ENCODE assay signal across 1 fruit fly cellular context in the genomic region with DNA sequence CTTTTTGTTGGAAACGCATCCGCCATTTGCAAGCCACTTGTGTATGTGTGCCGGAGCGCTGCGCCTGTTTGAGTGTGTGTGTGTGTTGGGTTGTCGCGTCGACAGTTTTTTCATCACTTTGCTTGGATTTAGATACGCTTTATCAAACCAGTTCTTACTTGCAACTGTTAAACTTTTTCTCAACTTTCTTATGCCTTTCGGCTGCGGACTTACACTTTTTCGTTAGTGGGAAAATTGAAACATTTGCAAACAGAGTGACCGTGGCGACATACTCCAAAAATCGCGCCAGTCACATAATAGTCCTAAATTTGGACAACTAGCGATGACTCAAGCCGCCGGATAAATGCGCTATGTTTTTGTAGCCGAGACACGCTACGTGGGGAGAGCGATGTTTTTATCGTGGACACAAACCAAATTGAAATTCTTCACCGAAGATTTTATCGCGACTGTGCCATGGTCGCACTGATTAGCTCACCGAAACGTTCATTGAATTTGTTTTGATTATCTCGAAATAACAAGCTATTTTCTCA.
TF ChIP-seq lines count a peak whose summit lies in the region.

alt (minus strand) TSS at position 272 of the 530 bp plus-strand sequence.
CG7655 (plus strand) TSS at position 426 of the 530 bp plus-strand sequence.

TF ChIP-seq in whole organism, embryonic, 481 proteins besides CTCF, POLR2A, EP300 and RAD21 (continued from another document and continues in another):
- TF ChIP-seq CG2116 (GFP tag; optimal IDR thresholded peaks at IDR 0.05; lab: Kevin White, UChicago) (peak; percentile 66), CG17829 (tag; optimal IDR thresholded peaks at IDR 0.05; lab: Kevin White, UChicago) (peak; percentile 73), CG15269 (tag; optimal IDR thresholded peaks at IDR 0.05; lab: Kevin White, UChicago) (no peak), Sin3A (optimal IDR thresholded peaks at IDR 0.05; lab: Kevin White, UChicago) (peak; percentile 84), Fer1 (GFP tag; optimal IDR thresholded peaks at IDR 0.05; lab: Kevin White, UChicago) (peak; percentile 10), CG4328 (GFP tag; optimal IDR thresholded peaks at IDR 0.05; lab: Kevin White, UChicago) (no peak), CG12659 (GFP tag; optimal IDR thresholded peaks at IDR 0.05; lab: Kevin White, UChicago) (peak; percentile 88), ap (GFP tag; IDR thresholded peaks at IDR 0.05; lab: Robert Waterston, UW) (no peak), phol (tag; optimal IDR thresholded peaks at IDR 0.05; lab: Kevin White, UChicago) (peak; percentile 86), eve (GFP tag; optimal IDR thresholded peaks at IDR 0.05; lab: Kevin White, UChicago) (no peak), ftz-f1 (GFP tag; optimal IDR thresholded peaks at IDR 0.05; lab: Kevin White, UChicago) (peak; percentile 72), CG8290 (GFP tag; optimal IDR thresholded peaks at IDR 0.05; lab: Kevin White, UChicago) (peak; percentile 41), CG8290 (tag; optimal IDR thresholded peaks at IDR 0.05; lab: Kevin White, UChicago) (peak in 1 of 2 experiments; percentile 86), usp (GFP tag; optimal IDR thresholded peaks at IDR 0.05; lab: Kevin White, UChicago) (no peak), twi (tag; optimal IDR thresholded peaks at IDR 0.05; lab: Kevin White, UChicago) (peak; percentile 3), Hr39 (optimal IDR thresholded peaks at IDR 0.05; lab: Kevin White, UChicago) (no peak), bsh (GFP tag; optimal IDR thresholded peaks at IDR 0.05; lab: Kevin White, UChicago) (peak in 1 of 2 experiments; percentile 26), nau (GFP tag; optimal IDR thresholded peaks at IDR 0.05; lab: Kevin White, UChicago) (no peak), Oaz (GFP tag; IDR thresholded peaks at IDR 0.05; lab: Robert Waterston, UW) (no peak), Med (GFP tag; lab: Kevin White, UChicago) (peak; percentile 91), ewg (GFP tag; optimal IDR thresholded peaks at IDR 0.05; lab: Kevin White, UChicago) (no peak), CG11560 (tag; IDR thresholded peaks at IDR 0.05; lab: Robert Waterston, UW) (no peak), insv (GFP tag; optimal IDR thresholded peaks at IDR 0.05; lab: Kevin White, UChicago) (peak in 1 of 2 experiments; percentile 65), CG14710 (tag; optimal IDR thresholded peaks at IDR 0.05; lab: Kevin White, UChicago) (peak; percentile 76), Tbp (GFP tag; optimal IDR thresholded peaks at IDR 0.05; lab: Kevin White, UChicago) (no peak), crol (GFP tag; IDR thresholded peaks at IDR 0.05; lab: Robert Waterston, UW) (no peak), CG10543 (GFP tag; optimal IDR thresholded peaks at IDR 0.05; lab: Kevin White, UChicago) (peak; percentile 28), Ets97D (GFP tag; optimal IDR thresholded peaks at IDR 0.05; lab: Kevin White, UChicago) (peak; percentile 95), CG10565 (GFP tag; optimal IDR thresholded peaks at IDR 0.05; lab: Kevin White, UChicago) (no peak), pros (GFP tag; optimal IDR thresholded peaks at IDR 0.05; lab: Kevin White, UChicago) (peak; percentile 74), CG9817 (tag; optimal IDR thresholded peaks at IDR 0.05; lab: Kevin White, UChicago) (no peak), TFAM (GFP tag; optimal IDR thresholded peaks at IDR 0.05; lab: Kevin White, UChicago) (no peak), CG30020 (tag; optimal IDR thresholded peaks at IDR 0.05; lab: Kevin White, UChicago) (peak; percentile 2), CG13894 (tag; optimal IDR thresholded peaks at IDR 0.05; lab: Kevin White, UChicago) (peak; percentile 74), ERR (GFP tag; optimal IDR thresholded peaks at IDR 0.05; lab: Kevin White, UChicago) (no peak), CG10979 (tag; optimal IDR thresholded peaks at IDR 0.05; lab: Kevin White, UChicago) (no peak), hth (optimal IDR thresholded peaks at IDR 0.05; lab: Kevin White, UChicago) (no peak), sens (GFP tag; lab: Kevin White, UChicago) (peak; percentile 75), Gug (GFP tag; IDR thresholded peaks at IDR 0.05; lab: Robert Waterston, UW) (no peak), pum (GFP tag; optimal IDR thresholded peaks at IDR 0.05; lab: Kevin White, UChicago) (no peak), Gsc (GFP tag; IDR thresholded peaks at IDR 0.05; lab: Robert Waterston, UW) (no peak), CG7372 (GFP tag; IDR thresholded peaks at IDR 0.05; lab: Robert Waterston, UW) (no peak), CG15696 (tag; optimal IDR thresholded peaks at IDR 0.05; lab: Kevin White, UChicago) (no peak), CG2202 (tag; optimal IDR thresholded peaks at IDR 0.05; lab: Kevin White, UChicago) (peak; percentile 8), CG2120 (GFP tag; optimal IDR thresholded peaks at IDR 0.05; lab: Kevin White, UChicago) (peak; percentile 36), CG13624 (GFP tag; optimal IDR thresholded peaks at IDR 0.05; lab: Kevin White, UChicago) (peak; percentile 46), sqz (GFP tag; optimal IDR thresholded peaks at IDR 0.05; lab: Kevin White, UChicago) (no peak), Fer3 (tag; optimal IDR thresholded peaks at IDR 0.05; lab: Kevin White, UChicago) (no peak), CG8924 (tag; optimal IDR thresholded peaks at IDR 0.05; lab: Kevin White, UChicago) (peak; percentile 66), CG12299 (tag; optimal IDR thresholded peaks at IDR 0.05; lab: Kevin White, UChicago) (peak; percentile 23), ind (GFP tag; optimal IDR thresholded peaks at IDR 0.05; lab: Kevin White, UChicago) (no peak), CG16815 (GFP tag; optimal IDR thresholded peaks at IDR 0.05; lab: Kevin White, UChicago) (no peak), Trl (optimal IDR thresholded peaks at IDR 0.05; lab: Kevin White, UChicago) (no peak), Trl (GFP tag; optimal IDR thresholded peaks at IDR 0.05; lab: Kevin White, UChicago) (peak; percentile 52), Deaf1 (tag; optimal IDR thresholded peaks at IDR 0.05; lab: Kevin White, UChicago) (no peak), CG10274 (GFP tag; optimal IDR thresholded peaks at IDR 0.05; lab: Kevin White, UChicago) (no peak), Max (GFP tag; optimal IDR thresholded peaks at IDR 0.05; lab: Kevin White, UChicago) (no peak), CG1647 (GFP tag; optimal IDR thresholded peaks at IDR 0.05; lab: Kevin White, UChicago) (no peak), tin (GFP tag; optimal IDR thresholded peaks at IDR 0.05; lab: Kevin White, UChicago) (peak; percentile 22), Sox100B (GFP tag; optimal IDR thresholded peaks at IDR 0.05; lab: Kevin White, UChicago) (no peak), CG1602 (GFP tag; optimal IDR thresholded peaks at IDR 0.05; lab: Kevin White, UChicago) (no peak), Pdp1 (GFP tag; optimal IDR thresholded peaks at IDR 0.05; lab: Kevin White, UChicago) (peak in 1 of 2 experiments; percentile 83), run (tag; optimal IDR thresholded peaks at IDR 0.05; lab: Kevin White, UChicago) (no peak), CG4360 (GFP tag; IDR thresholded peaks at IDR 0.05; lab: Robert Waterston, UW) (no peak), salm (tag; optimal IDR thresholded peaks at IDR 0.05; lab: Kevin White, UChicago) (peak; percentile 12), Scr (GFP tag; IDR thresholded peaks at IDR 0.05; lab: Robert Waterston, UW; ENCODE audit: partially characterized antibody) (no peak), Adf1 (GFP tag; IDR thresholded peaks at IDR 0.05; lab: Robert Waterston, UW) (no peak), dmrt99B (tag; optimal IDR thresholded peaks at IDR 0.05; lab: Kevin White, UChicago) (no peak), Side (GFP tag; optimal IDR thresholded peaks at IDR 0.05; lab: Kevin White, UChicago) (peak; percentile 38), CG16863 (GFP tag; optimal IDR thresholded peaks at IDR 0.05; lab: Kevin White, UChicago) (no peak), pho (GFP tag; optimal IDR thresholded peaks at IDR 0.05; lab: Kevin White, UChicago) (peak; percentile 44), tgo (GFP tag; IDR thresholded peaks at IDR 0.05; lab: Robert Waterston, UW) (no peak), psq (GFP tag; optimal IDR thresholded peaks at IDR 0.05; lab: Kevin White, UChicago) (peak; percentile 41), Lhr (GFP tag; optimal IDR thresholded peaks at IDR 0.05; lab: Kevin White, UChicago) (peak; percentile 97), CG10209 (GFP tag; optimal IDR thresholded peaks at IDR 0.05; lab: Kevin White, UChicago) (no peak), Antp (GFP tag; optimal IDR thresholded peaks at IDR 0.05; lab: Kevin White, UChicago) (no peak), fd64A (GFP tag; optimal IDR thresholded peaks at IDR 0.05; lab: Kevin White, UChicago) (no peak), grn (GFP tag; optimal IDR thresholded peaks at IDR 0.05; lab: Kevin White, UChicago) (peak; percentile 97), crc (GFP tag; optimal IDR thresholded peaks at IDR 0.05; lab: Kevin White, UChicago) (no peak), klu (GFP tag; IDR thresholded peaks at IDR 0.05; lab: Robert Waterston, UW) (no peak), HmgZ (tag; optimal IDR thresholded peaks at IDR 0.05; lab: Kevin White, UChicago) (peak; percentile 90), sima (GFP tag; optimal IDR thresholded peaks at IDR 0.05; lab: Kevin White, UChicago) (no peak), fru (optimal IDR thresholded peaks at IDR 0.05; lab: Kevin White, UChicago) (no peak), chm (GFP tag; IDR thresholded peaks at IDR 0.05; lab: Robert Waterston, UW) (no peak), ab (GFP tag; optimal IDR thresholded peaks at IDR 0.05; lab: Kevin White, UChicago) (no peak), CrebB (tag; optimal IDR thresholded peaks at IDR 0.05; lab: Kevin White, UChicago) (peak; percentile 56), CG4820 (GFP tag; optimal IDR thresholded peaks at IDR 0.05; lab: Kevin White, UChicago) (no peak), CG5245 (GFP tag; optimal IDR thresholded peaks at IDR 0.05; lab: Kevin White, UChicago) (no peak), pb (GFP tag; optimal IDR thresholded peaks at IDR 0.05; lab: Kevin White, UChicago) (peak; percentile 26), CG7928 (GFP tag; optimal IDR thresholded peaks at IDR 0.05; lab: Kevin White, UChicago) (peak; percentile 17), CG4617 (GFP tag; optimal IDR thresholded peaks at IDR 0.05; lab: Kevin White, UChicago; ENCODE audit: borderline replicate concordance) (peak; percentile 95), Ada2b (GFP tag; IDR thresholded peaks at IDR 0.05; lab: Robert Waterston, UW) (no peak), Stat92E (GFP tag; optimal IDR thresholded peaks at IDR 0.05; lab: Kevin White, UChicago) (peak in 1 of 3 experiments; percentile 62), Dref (GFP tag; IDR thresholded peaks at IDR 0.05; lab: Robert Waterston, UW) (no peak), odd (GFP tag; optimal IDR thresholded peaks at IDR 0.05; lab: Kevin White, UChicago) (no peak), NC2α (GFP tag; optimal IDR thresholded peaks at IDR 0.05; lab: Kevin White, UChicago) (no peak), dpn (GFP tag; optimal IDR thresholded peaks at IDR 0.05; lab: Kevin White, UChicago) (peak; percentile 11 to 17), Dad (GFP tag; optimal IDR thresholded peaks at IDR 0.05; lab: Kevin White, UChicago) (peak; percentile 31), grau (tag; optimal IDR thresholded peaks at IDR 0.05; lab: Kevin White, UChicago) (peak; percentile 29), MBD-R2 (GFP tag; IDR thresholded peaks at IDR 0.05; lab: Robert Waterston, UW) (no peak), sug (tag; optimal IDR thresholded peaks at IDR 0.05; lab: Kevin White, UChicago) (peak; percentile 46), stwl (tag; optimal IDR thresholded peaks at IDR 0.05; lab: Kevin White, UChicago) (peak; percentile 66), Hand (GFP tag; optimal IDR thresholded peaks at IDR 0.05; lab: Kevin White, UChicago) (peak; percentile 0), zfh1 (GFP tag; IDR thresholded peaks at IDR 0.05; lab: Robert Waterston, UW) (no peak), kay (GFP tag; optimal IDR thresholded peaks at IDR 0.05; lab: Kevin White, UChicago) (peak; percentile 75), jing (GFP tag; optimal IDR thresholded peaks at IDR 0.05; lab: Kevin White, UChicago) (no peak), gce (GFP tag; IDR thresholded peaks at IDR 0.05; lab: Robert Waterston, UW) (no peak), bbx (GFP tag; IDR thresholded peaks at IDR 0.05; lab: Robert Waterston, UW; ENCODE audit: partially characterized antibody) (no peak), CG9932 (GFP tag; IDR thresholded peaks at IDR 0.05; lab: Robert Waterston, UW) (no peak), tll (GFP tag; optimal IDR thresholded peaks at IDR 0.05; lab: Kevin White, UChicago) (no peak), gsb-n (tag; optimal IDR thresholded peaks at IDR 0.05; lab: Kevin White, UChicago) (peak; percentile 41), CG6175 (GFP tag; IDR thresholded peaks at IDR 0.05; lab: Robert Waterston, UW) (no peak), CoRest (tag; optimal IDR thresholded peaks at IDR 0.05; lab: Kevin White, UChicago) (peak; percentile 34), CG10431 (GFP tag; optimal IDR thresholded peaks at IDR 0.05; lab: Kevin White, UChicago) (peak; percentile 29), fd96Cb (tag; optimal IDR thresholded peaks at IDR 0.05; lab: Kevin White, UChicago) (no peak), nom (GFP tag; optimal IDR thresholded peaks at IDR 0.05; lab: Kevin White, UChicago) (peak; percentile 46), CG7745 (tag; optimal IDR thresholded peaks at IDR 0.05; lab: Kevin White, UChicago) (no peak), lab (GFP tag; optimal IDR thresholded peaks at IDR 0.05; lab: Kevin White, UChicago) (no peak), tap (tag; optimal IDR thresholded peaks at IDR 0.05; lab: Kevin White, UChicago) (peak; percentile 14), CG1233 (GFP tag; optimal IDR thresholded peaks at IDR 0.05; lab: Kevin White, UChicago) (no peak), CG9609 (GFP tag; optimal IDR thresholded peaks at IDR 0.05; lab: Kevin White, UChicago) (peak; percentile 24), Atf3 (GFP tag; optimal IDR thresholded peaks at IDR 0.05; lab: Kevin White, UChicago) (peak; percentile 88), NfI (GFP tag; optimal IDR thresholded peaks at IDR 0.05; lab: Kevin White, UChicago) (peak; percentile 6), Ptx1 (GFP tag; IDR thresholded peaks at IDR 0.05; lab: Robert Waterston, UW) (no peak), CG31388 (GFP tag; optimal IDR thresholded peaks at IDR 0.05; lab: Kevin White, UChicago) (no peak), MTF-1 (GFP tag; optimal IDR thresholded peaks at IDR 0.05; lab: Kevin White, UChicago; ENCODE audit: borderline replicate concordance) (no peak), CG15601 (tag; optimal IDR thresholded peaks at IDR 0.05; lab: Kevin White, UChicago) (peak; percentile 72), CG1832 (GFP tag; optimal IDR thresholded peaks at IDR 0.05; lab: Kevin White, UChicago) (no peak), az2 (GFP tag; optimal IDR thresholded peaks at IDR 0.05; lab: Kevin White, UChicago) (no peak), CG12391 (tag; optimal IDR thresholded peaks at IDR 0.05; lab: Kevin White, UChicago) (peak; percentile 50)
